Fruit fly (Drosophila melanogaster) whole organism, embryonic: Measurements from ENCODE around the gene CG14424.

ENCODE experiments used
- Aef1 ChIP-seq: fragments of 200-800 bp; sonication (Bioruptor generic); IDR thresholded peaks from 3 replicates; pipeline ENCODE4 v1.3.6; 2022; ENCODE audit warnings: missing biosample characterization, missing genetic modification characterization
- CG10321 ChIP-seq: fragments of 200-800 bp; sonication (Bioruptor generic); IDR thresholded peaks from 2 replicates; pipeline ENCODE4 v1.3.6; 2022; ENCODE audit warnings: missing biosample characterization, missing genetic modification characterization
- CG10366 ChIP-seq: fragments of 200-800 bp; sonication (Bioruptor generic); IDR thresholded peaks from 2 replicates; pipeline ENCODE4 v1.3.6; 2022; ENCODE audit warnings: missing biosample characterization, missing genetic modification characterization
- CG10543 ChIP-seq: fragments of 200-800 bp; sonication (Bioruptor generic); optimal IDR thresholded peaks from 3 replicates; lab custom pipeline; 2017; ENCODE audit warnings: missing biosample characterization, mild to moderate bottlenecking, missing genetic modification characterization, moderate library complexity
- CG12299 ChIP-seq: fragments of 200-800 bp; sonication (Bioruptor generic); optimal IDR thresholded peaks from 2 replicates; lab custom pipeline; 2018; ENCODE audit warnings: missing biosample characterization, mild to moderate bottlenecking, missing genetic modification characterization
- CG14441 ChIP-seq: fragments of 200-800 bp; sonication (Bioruptor generic); IDR thresholded peaks from 2 replicates; pipeline ENCODE4 v1.3.6; 2022; ENCODE audit warnings: missing biosample characterization, missing genetic modification characterization
- CG18476 ChIP-seq: fragments of 200-800 bp; sonication (Bioruptor generic); optimal IDR thresholded peaks from 2 replicates; lab custom pipeline; 2016; ENCODE audit warnings: missing biosample characterization, mild to moderate bottlenecking, missing genetic modification characterization
- CG2116 ChIP-seq: fragments of 200-800 bp; sonication (Bioruptor generic); optimal IDR thresholded peaks from 3 replicates; lab custom pipeline; 2018; ENCODE audit warnings: missing biosample characterization, mild to moderate bottlenecking, missing genetic modification characterization
- CG31224 ChIP-seq: fragments of 200-800 bp; sonication (Bioruptor generic); IDR thresholded peaks from 2 replicates; pipeline ENCODE4 v1.3.6; 2022; ENCODE audit warnings: missing biosample characterization, missing genetic modification characterization
- CG31388 ChIP-seq: fragments of 200-800 bp; sonication (Bioruptor generic); optimal IDR thresholded peaks from 2 replicates; lab custom pipeline; 2016; ENCODE audit warnings: missing biosample characterization, missing genetic modification characterization
- CG32772 ChIP-seq: fragments of 200-800 bp; sonication (Bioruptor generic); IDR thresholded peaks from 2 replicates; pipeline ENCODE4 v1.3.6; 2022; ENCODE audit warnings: missing biosample characterization, missing genetic modification characterization
- CG33557 ChIP-seq: fragments of 200-800 bp; sonication (Bioruptor generic); optimal IDR thresholded peaks from 2 replicates; lab custom pipeline; 2019; ENCODE audit warnings: missing biosample characterization, mild to moderate bottlenecking, missing genetic modification characterization, moderate library complexity
- CG6654 ChIP-seq: fragments of 200-800 bp; sonication (Bioruptor generic); optimal IDR thresholded peaks from 2 replicates; lab custom pipeline; 2017; ENCODE audit warnings: missing biosample characterization, mild to moderate bottlenecking, missing genetic modification characterization
- CG7928 ChIP-seq: fragments of 200-800 bp; sonication (Bioruptor generic); optimal IDR thresholded peaks from 2 replicates; lab custom pipeline; 2017; ENCODE audit warnings: missing biosample characterization, mild to moderate bottlenecking, missing genetic modification characterization
- CG9932 ChIP-seq: fragments of 200-800 bp; sonication (Bioruptor generic); IDR thresholded peaks from 2 replicates; pipeline ENCODE4 v1.3.6; 2022; ENCODE audit warnings: missing biosample characterization, missing genetic modification characterization
- D ChIP-seq, 2 experiments: fragments of 200-800 bp in 1 of 2; fragments of >200 bp in 1 of 2; sonication (Bioruptor generic) in 1 of 2; optimal IDR thresholded peaks; 2 replicates in 1 of 2; 3 replicates in 1 of 2; lab custom pipeline; 2017; ENCODE audit warnings: mild to moderate bottlenecking in 1 of 2, missing biosample characterization in 1 of 2, missing genetic modification characterization in 1 of 2, missing genetic modification reagents in 1 of 2
- Dbx ChIP-seq: fragments of 200-800 bp; sonication (Bioruptor generic); IDR thresholded peaks from 3 replicates; pipeline ENCODE4 v1.3.6; 2022; ENCODE audit warnings: missing biosample characterization, missing genetic modification characterization
- Doc3 ChIP-seq: fragments of 200-800 bp; sonication (Bioruptor generic); IDR thresholded peaks from 3 replicates; pipeline ENCODE4 v1.3.6; 2022; ENCODE audit warnings: missing biosample characterization, missing genetic modification characterization; ENCODE audit not compliant: partially characterized antibody
- Dp ChIP-seq: fragments of 200-800 bp; sonication (Bioruptor generic); optimal IDR thresholded peaks from 2 replicates; lab custom pipeline; 2018; ENCODE audit warnings: missing biosample characterization, mild to moderate bottlenecking, missing genetic modification characterization, moderate library complexity
- HLHmδ ChIP-seq: fragments of 200-800 bp; sonication (Bioruptor generic); optimal IDR thresholded peaks from 2 replicates; lab custom pipeline; 2018; ENCODE audit warnings: missing biosample characterization, mild to moderate bottlenecking, missing genetic modification characterization, moderate library complexity
- Hr51 ChIP-seq, 2 experiments: fragments of 200-800 bp; sonication (Bioruptor generic); optimal IDR thresholded peaks; 2 replicates in 1 of 2; 3 replicates in 1 of 2; lab custom pipeline; 2016 to 2018; ENCODE audit warnings: missing biosample characterization in 2 of 2, missing genetic modification characterization in 2 of 2, mild to moderate bottlenecking in 1 of 2, moderate library complexity in 1 of 2
- MBD-R2 ChIP-seq: fragments of 200-800 bp; sonication (Bioruptor generic); IDR thresholded peaks from 2 replicates; pipeline ENCODE4 v1.3.6; 2022; ENCODE audit warnings: missing biosample characterization, missing genetic modification characterization
- Med ChIP-seq: fragments of 200-800 bp; sonication (Bioruptor generic); peaks from one replicate; lab custom pipeline; 2016; ENCODE audit warnings: missing biosample characterization, missing genetic modification characterization, mild to moderate bottlenecking, inconsistent platforms, moderate library complexity
- Opbp ChIP-seq: fragments of 200-800 bp; sonication (Bioruptor generic); IDR thresholded peaks from 3 replicates; pipeline ENCODE4 v1.3.6; 2022; ENCODE audit warnings: missing biosample characterization, missing genetic modification characterization; ENCODE audit not compliant: partially characterized antibody
- Trl ChIP-seq, 3 experiments: fragments of >200 bp in 2 of 3; fragments of 200-800 bp in 1 of 3; sonication (Bioruptor generic) in 1 of 3; optimal IDR thresholded peaks; 2 replicates in 1 of 3; 3 replicates in 2 of 3; lab custom pipeline; 2016 to 2017; ENCODE audit warnings: missing biosample characterization in 1 of 3, missing genetic modification characterization in 1 of 3
- az2 ChIP-seq: fragments of 200-800 bp; sonication (Bioruptor generic); optimal IDR thresholded peaks from 3 replicates; lab custom pipeline; 2016; ENCODE audit warnings: missing biosample characterization, missing genetic modification characterization
- bab2 ChIP-seq: fragments of 200-800 bp; sonication (Bioruptor generic); optimal IDR thresholded peaks from 2 replicates; lab custom pipeline; 2016; ENCODE audit warnings: missing biosample characterization, missing genetic modification characterization
- bcd ChIP-seq: fragments of 200-800 bp; sonication (Bioruptor generic); optimal IDR thresholded peaks from 2 replicates; lab custom pipeline; 2017; ENCODE audit warnings: missing biosample characterization, mild to moderate bottlenecking, missing genetic modification characterization
- caup ChIP-seq: fragments of 200-800 bp; sonication (Bioruptor generic); optimal IDR thresholded peaks from 3 replicates; lab custom pipeline; 2017; ENCODE audit warnings: missing biosample characterization, mild to moderate bottlenecking, missing genetic modification characterization, moderate library complexity; ENCODE audit not compliant: severe bottlenecking
- cg ChIP-seq: fragments of 200-800 bp; sonication (Bioruptor generic); optimal IDR thresholded peaks from 3 replicates; lab custom pipeline; 2019; ENCODE audit warnings: missing biosample characterization, mild to moderate bottlenecking, missing genetic modification characterization, moderate library complexity
- chm ChIP-seq: fragments of 200-800 bp; sonication (Bioruptor generic); IDR thresholded peaks from 2 replicates; pipeline ENCODE4 v1.3.6; 2022; ENCODE audit warnings: missing biosample characterization, missing genetic modification characterization
- cwo ChIP-seq: fragments of 200-800 bp; sonication (Bioruptor generic); optimal IDR thresholded peaks from 3 replicates; lab custom pipeline; 2017; ENCODE audit warnings: missing biosample characterization, missing genetic modification characterization, mild to moderate bottlenecking, moderate library complexity, missing genetic modification reagents
- dan ChIP-seq: fragments of 200-800 bp; sonication (Bioruptor generic); IDR thresholded peaks from 2 replicates; pipeline ENCODE4 v1.3.6; 2022; ENCODE audit warnings: missing biosample characterization, missing genetic modification characterization
- gem ChIP-seq: fragments of 200-800 bp; sonication (Bioruptor generic); optimal IDR thresholded peaks from 2 replicates; lab custom pipeline; 2019; ENCODE audit warnings: missing biosample characterization, mild to moderate bottlenecking, missing genetic modification characterization, moderate library complexity
- gfzf ChIP-seq: fragments of 200-800 bp; sonication (Bioruptor generic); optimal IDR thresholded peaks from 2 replicates; lab custom pipeline; 2016; ENCODE audit warnings: missing biosample characterization, mild to moderate bottlenecking, missing genetic modification characterization, moderate library complexity
- grau ChIP-seq: fragments of 200-800 bp; optimal IDR thresholded peaks from 3 replicates; lab custom pipeline; 2019; ENCODE audit warnings: missing biosample characterization, mild to moderate bottlenecking, missing genetic modification characterization, moderate library complexity
- gsb ChIP-seq: fragments of 200-800 bp; sonication (Bioruptor generic); IDR thresholded peaks from 2 replicates; pipeline ENCODE4 v1.3.6; 2022; ENCODE audit warnings: missing biosample characterization, missing genetic modification characterization
- insv ChIP-seq, 2 experiments: fragments of 200-800 bp; sonication (Bioruptor generic); optimal IDR thresholded peaks; 3 replicates each; lab custom pipeline; 2016 to 2018; ENCODE audit warnings: missing biosample characterization in 2 of 2, missing genetic modification characterization in 2 of 2
- kay ChIP-seq: fragments of 200-800 bp; sonication (Bioruptor generic); optimal IDR thresholded peaks from 2 replicates; lab custom pipeline; 2016; ENCODE audit warnings: missing biosample characterization, missing genetic modification characterization
- luna ChIP-seq: fragments of 200-800 bp; sonication (Bioruptor generic); optimal IDR thresholded peaks from 2 replicates; lab custom pipeline; 2016; ENCODE audit warnings: missing biosample characterization, missing genetic modification characterization
- maf-S ChIP-seq: fragments of 200-800 bp; sonication (Bioruptor generic); optimal IDR thresholded peaks from 2 replicates; lab custom pipeline; 2016; ENCODE audit warnings: missing biosample characterization, missing genetic modification characterization
- onecut ChIP-seq: fragments of 200-800 bp; sonication (Bioruptor generic); IDR thresholded peaks from 2 replicates; pipeline ENCODE4 v1.3.6; 2022; ENCODE audit warnings: missing biosample characterization, missing genetic modification characterization
- pnt ChIP-seq: fragments of 200-800 bp; sonication (Bioruptor generic); optimal IDR thresholded peaks from 3 replicates; lab custom pipeline; 2016; ENCODE audit warnings: missing biosample characterization, missing genetic modification characterization
- pzg ChIP-seq: fragments of 200-800 bp; sonication (Bioruptor generic); optimal IDR thresholded peaks from 3 replicates; lab custom pipeline; 2018; ENCODE audit warnings: missing biosample characterization, mild to moderate bottlenecking, missing genetic modification characterization, moderate library complexity
- scrt ChIP-seq: fragments of 200-800 bp; sonication (Bioruptor generic); optimal IDR thresholded peaks from 2 replicates; lab custom pipeline; 2018; ENCODE audit warnings: missing biosample characterization, mild to moderate bottlenecking, missing genetic modification characterization, moderate library complexity
- sima ChIP-seq: fragments of 200-800 bp; sonication (Bioruptor generic); optimal IDR thresholded peaks from 2 replicates; lab custom pipeline; 2016; ENCODE audit warnings: missing biosample characterization, missing genetic modification characterization
- sisA ChIP-seq: fragments of 200-800 bp; sonication (Bioruptor generic); IDR thresholded peaks from 2 replicates; pipeline ENCODE4 v1.3.6; 2022; ENCODE audit warnings: missing biosample characterization, missing genetic modification characterization
- so ChIP-seq: fragments of 200-800 bp; sonication (Bioruptor generic); IDR thresholded peaks from 3 replicates; pipeline ENCODE4 v1.3.6; 2022; ENCODE audit warnings: missing biosample characterization, missing genetic modification characterization
- wdn ChIP-seq: fragments of 200-800 bp; sonication (Bioruptor generic); IDR thresholded peaks from 2 replicates; pipeline ENCODE4 v1.3.6; 2022; ENCODE audit warnings: missing biosample characterization, missing genetic modification characterization
- zen ChIP-seq: fragments of 200-800 bp; sonication (Bioruptor generic); optimal IDR thresholded peaks from 3 replicates; lab custom pipeline; 2018; ENCODE audit warnings: missing biosample characterization, mild to moderate bottlenecking, missing genetic modification characterization, moderate library complexity

Gene CG14424

DNA sequence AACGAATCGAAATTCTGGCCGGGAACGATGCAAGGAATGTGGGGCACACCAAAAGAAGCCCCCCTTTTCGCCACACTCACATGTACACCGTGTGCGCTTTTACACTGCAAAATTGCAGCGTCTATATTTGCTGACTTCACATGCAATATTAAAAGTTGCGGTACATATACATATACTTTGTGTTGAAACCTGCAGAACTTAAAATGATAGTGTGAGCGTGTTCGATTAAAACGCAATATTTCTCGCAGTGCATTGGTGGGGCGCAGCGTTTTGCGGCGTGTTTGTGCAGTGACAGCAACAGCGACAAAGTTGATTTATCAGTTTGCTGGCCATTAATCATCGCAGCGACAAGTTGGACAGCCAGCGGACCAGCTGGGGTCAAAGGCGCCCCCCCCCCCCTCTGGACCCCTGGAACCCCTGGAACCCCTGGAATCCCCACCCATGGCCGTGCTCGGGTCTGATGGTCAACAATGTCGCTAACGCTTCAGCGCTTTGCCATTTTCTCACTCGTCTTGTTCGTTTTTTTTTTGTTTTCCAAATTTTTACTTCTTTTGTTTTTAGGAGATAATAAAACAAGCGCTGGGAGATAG is 19.9 kb downstream of the CG14424 start (continued):
- TF ChIP-seq bab2 (GFP tag; lab: Kevin White, UChicago) = no peak
- no peak for TF ChIP-seq so (GFP tag; lab: Robert Waterston, UW)
- no peak for TF ChIP-seq scrt (GFP tag; lab: Kevin White, UChicago)
- no peak for TF ChIP-seq dan (GFP tag; lab: Robert Waterston, UW)
- 0 out of 2 replicates have a peak, but pooled peaks have one; percentile 21 for TF ChIP-seq CG32772 (GFP tag; lab: Robert Waterston, UW)
- no peak for TF ChIP-seq pnt (GFP tag; lab: Kevin White, UChicago)
- no peak for TF ChIP-seq az2 (GFP tag; lab: Kevin White, UChicago)
- TF ChIP-seq sima (GFP tag; lab: Kevin White, UChicago) = no peak
- no peak for TF ChIP-seq cwo (GFP tag; lab: Kevin White, UChicago)
- no peak for TF ChIP-seq insv (GFP tag; optimal IDR thresholded peaks at IDR 0.05; lab: Kevin White, UChicago)
- TF ChIP-seq CG10366 (GFP tag; lab: Robert Waterston, UW) = no peak
- TF ChIP-seq chm (GFP tag; lab: Robert Waterston, UW) = no peak
- TF ChIP-seq CG6654 (GFP tag; lab: Kevin White, UChicago) = no peak
- peak; percentile 28 for TF ChIP-seq gem
- TF ChIP-seq zen (tag; lab: Kevin White, UChicago) = no peak
- no peak for TF ChIP-seq Trl (optimal IDR thresholded peaks at IDR 0.05; lab: Kevin White, UChicago)
- TF ChIP-seq Trl (GFP tag; optimal IDR thresholded peaks at IDR 0.05; lab: Kevin White, UChicago) = no peak
- no peak for TF ChIP-seq wdn
- no peak for TF ChIP-seq Dbx
- TF ChIP-seq CG2116 (GFP tag; lab: Kevin White, UChicago) = no peak
- no peak for TF ChIP-seq gfzf
- peak in 1 of 2 experiments; percentile 13 for TF ChIP-seq Hr51 (GFP tag; optimal IDR thresholded peaks at IDR 0.05; lab: Kevin White, UChicago)
- TF ChIP-seq Opbp = no peak
- TF ChIP-seq CG18476 (GFP tag; lab: Kevin White, UChicago) = no peak
- TF ChIP-seq kay = no peak
- no peak for TF ChIP-seq caup (GFP tag; lab: Kevin White, UChicago)
- no peak for TF ChIP-seq grau (tag; lab: Kevin White, UChicago)
- no peak for TF ChIP-seq Doc3 (GFP tag; lab: Robert Waterston, UW)
- peak; percentile 47; the same call in 1 of the 2 replicates for TF ChIP-seq sisA (GFP tag; lab: Robert Waterston, UW)
- no peak for TF ChIP-seq Aef1 (GFP tag; lab: Robert Waterston, UW)
- TF ChIP-seq luna (GFP tag; lab: Kevin White, UChicago) = no peak
- TF ChIP-seq pzg = no peak
- no peak for TF ChIP-seq CG31224
- TF ChIP-seq HLHmδ (GFP tag; lab: Kevin White, UChicago) = no peak
- no peak for TF ChIP-seq CG7928
- TF ChIP-seq onecut (GFP tag; lab: Robert Waterston, UW) = no peak
- TF ChIP-seq Dp (GFP tag; lab: Kevin White, UChicago) = no peak
- TF ChIP-seq CG33557 (GFP tag; lab: Kevin White, UChicago) = no peak
- TF ChIP-seq maf-S (GFP tag; lab: Kevin White, UChicago) = no peak
- TF ChIP-seq gsb (GFP tag; lab: Robert Waterston, UW) = no peak
- TF ChIP-seq bcd = no peak
- no peak for TF ChIP-seq CG31388
- no peak for TF ChIP-seq Med (GFP tag; lab: Kevin White, UChicago)
- no peak for TF ChIP-seq cg (GFP tag; lab: Kevin White, UChicago)
- no peak for TF ChIP-seq CG12299 (tag; lab: Kevin White, UChicago)
- TF ChIP-seq MBD-R2 = no peak
- TF ChIP-seq CG10543 (GFP tag; lab: Kevin White, UChicago) = no peak
- no peak for TF ChIP-seq D (optimal IDR thresholded peaks at IDR 0.05; lab: Kevin White, UChicago)
- no peak for TF ChIP-seq D (GFP tag; optimal IDR thresholded peaks at IDR 0.05; lab: Kevin White, UChicago)
- TF ChIP-seq CG10321 = no peak
- TF ChIP-seq CG14441 (GFP tag; lab: Robert Waterston, UW) = no peak
- no peak for TF ChIP-seq CG9932 (GFP tag; lab: Robert Waterston, UW)
